Worm (Caenorhabditis elegans) whole organism, L2 larva: ENCODE results near the gene F07C6.2.

ENCODE experiments used
- alr-1 ChIP-seq: fragments of 150-350 bp; optimal IDR thresholded peaks from 2 replicates; lab custom pipeline; 2014; ENCODE audit warnings: missing biosample characterization, missing genetic modification characterization
- lin-13 ChIP-seq: fragments of 150-350 bp; optimal IDR thresholded peaks from 2 replicates; lab custom pipeline; 2014; ENCODE audit warnings: missing biosample characterization, missing genetic modification reagents, missing genetic modification characterization
- nhr-11 ChIP-seq: fragments of 150-350 bp; optimal IDR thresholded peaks from 2 replicates; lab custom pipeline; 2014; ENCODE audit warnings: missing biosample characterization, missing genetic modification characterization
- nhr-23 ChIP-seq: fragments of 150-350 bp; optimal IDR thresholded peaks from 2 replicates; lab custom pipeline; 2014; ENCODE audit warnings: missing biosample characterization, missing genetic modification reagents, missing genetic modification characterization
- nhr-77 ChIP-seq: fragments of 150-350 bp; optimal IDR thresholded peaks from 2 replicates; lab custom pipeline; 2014; ENCODE audit warnings: missing biosample characterization, missing genetic modification characterization
- unc-62 ChIP-seq: fragments of 150-350 bp; optimal IDR thresholded peaks from 2 replicates; lab custom pipeline; 2014; ENCODE audit warnings: missing biosample characterization, missing genetic modification reagents, missing genetic modification characterization
- ztf-4 ChIP-seq: fragments of 150-350 bp; optimal IDR thresholded peaks from 2 replicates; lab custom pipeline; 2014; ENCODE audit warnings: missing biosample characterization, missing genetic modification characterization

DNA sequence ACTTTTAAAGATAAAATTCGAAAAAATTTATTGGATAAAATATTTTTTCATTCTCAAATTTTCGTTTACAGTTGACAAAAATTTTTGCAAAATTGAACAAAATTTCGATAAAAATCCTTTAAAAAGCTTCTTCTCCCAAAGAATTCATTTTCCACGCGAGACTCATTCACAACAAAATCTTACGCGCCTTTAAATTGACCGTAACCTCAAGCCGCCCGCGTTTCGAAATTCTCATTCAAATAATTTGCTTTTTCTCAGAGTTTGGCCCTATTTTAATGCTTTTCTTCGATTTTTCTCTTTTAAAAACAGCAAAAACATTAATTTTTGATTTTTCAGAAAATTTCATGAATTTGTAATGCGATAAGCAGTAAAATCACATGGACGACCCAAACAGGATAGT is 14.6 kb downstream of the F07C6.2 start, which contains the start of gene F07C6.4:
- TF ChIP-seq unc-62 (GFP tag; lab: Kevin White, UChicago) (no peak), nhr-77 (tag; lab: Kevin White, UChicago) (no peak), alr-1 (tag; lab: Kevin White, UChicago) (no peak), ztf-4 (tag; lab: Kevin White, UChicago) (no peak), lin-13 (GFP tag; lab: Kevin White, UChicago) (no peak), nhr-23 (tag; lab: Kevin White, UChicago) (no peak), nhr-11 (no peak)
